Worm (Caenorhabditis elegans): Measurements from ENCODE around the gene F22F7.3.
"Not testable (repeated sequence)": the region's sequence is repeated elsewhere in the genome, so short reads cannot be mapped to it uniquely, and the experiment has no call there.

DNA sequence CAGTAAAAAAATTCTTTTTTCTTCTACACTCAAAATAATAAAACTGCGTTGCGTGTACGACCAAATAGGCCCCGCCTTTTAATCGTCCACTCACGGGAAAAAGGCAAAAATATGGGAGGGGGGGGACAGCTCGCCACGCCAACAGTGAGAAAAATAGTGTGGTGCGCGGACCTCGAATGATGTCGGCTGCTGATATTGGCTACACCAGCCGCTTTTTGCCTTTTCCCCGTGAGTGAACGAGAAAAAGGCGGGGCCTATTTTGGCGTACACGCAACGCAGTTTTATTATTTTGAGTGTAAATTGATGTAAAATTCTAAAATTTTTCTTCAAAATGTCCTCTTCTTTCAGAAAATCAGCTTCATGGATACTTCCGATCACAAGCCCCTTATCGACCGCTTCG is 20.1 kb upstream of the F22F7.3 start, which contains the start of gene ztf-28:
- TF ChIP-seq elt-1 (tag; optimal IDR thresholded peaks at IDR 0.05; ENCODE audit: borderline replicate concordance, insufficient read depth); ces-1 (GFP tag; optimal IDR thresholded peaks at IDR 0.05); nhr-237 (tag; optimal IDR thresholded peaks at IDR 0.05); ztf-11 (tag; optimal IDR thresholded peaks at IDR 0.05); sem-2 (GFP tag; optimal IDR thresholded peaks at IDR 0.05); flh-1 (GFP tag; optimal IDR thresholded peaks at IDR 0.05); snpc-4 (tag; optimal IDR thresholded peaks at IDR 0.05); mab-5 (tag; optimal IDR thresholded peaks at IDR 0.05); drap-1 (GFP tag; optimal IDR thresholded peaks at IDR 0.05); elt-3 (tag; optimal IDR thresholded peaks at IDR 0.05); mls-2 (tag; optimal IDR thresholded peaks at IDR 0.05): not testable (repeated sequence)
